Worm (Caenorhabditis elegans): ENCODE measurements around the gene M03F4.4.

ce11 chrX:4960910-4961680 is 3.9 kb upstream of the M03F4.4 start:
- peak; percentile 16 for TF ChIP-seq M03D4.4 (tag; optimal IDR thresholded peaks at IDR 0.05)
- TF ChIP-seq elt-3 (tag; optimal IDR thresholded peaks at IDR 0.05): no peak
- peak; percentile 28 for TF ChIP-seq ztf-11 (tag; optimal IDR thresholded peaks at IDR 0.05)
- no peak for TF ChIP-seq ham-2 (GFP tag; optimal IDR thresholded peaks at IDR 0.05)
- TF ChIP-seq unc-62 (GFP tag; optimal IDR thresholded peaks at IDR 0.05): no peak
- no peak for TF ChIP-seq lin-13 (tag; optimal IDR thresholded peaks at IDR 0.05)
- TF ChIP-seq mls-2 (tag; optimal IDR thresholded peaks at IDR 0.05): peak; percentile 25
- TF ChIP-seq unc-39 (tag; optimal IDR thresholded peaks at IDR 0.05): no peak
- no peak for TF ChIP-seq lin-32 (GFP tag; optimal IDR thresholded peaks at IDR 0.05)

All from whole organism, mixed stage, embryonic.